Worm (Caenorhabditis elegans): ENCODE data around the gene T12A7.2.

DNA sequence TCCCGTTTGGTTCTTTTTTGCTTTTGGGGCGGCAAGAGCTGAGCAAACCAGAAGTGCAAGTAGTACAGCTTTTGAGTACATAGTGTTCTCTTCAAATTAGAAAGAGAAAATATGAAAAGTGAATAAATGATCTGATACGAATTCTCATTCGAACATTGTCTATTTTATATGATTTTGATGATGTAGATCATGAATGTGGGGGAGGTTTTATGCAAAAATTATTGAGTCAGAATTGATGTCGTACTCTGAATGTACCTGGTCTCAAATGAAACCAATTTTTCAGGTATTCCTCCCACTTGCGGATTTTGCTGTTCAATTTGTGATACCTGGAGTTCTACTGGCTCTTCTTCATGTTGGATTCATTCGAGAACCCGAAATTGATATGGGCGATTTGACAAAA, 20.7 kb downstream of the T12A7.2 start, which contains the start of gene K01A6.4:
- TF ChIP-seq tbx-11 (GFP tag; IDR thresholded peaks at IDR 0.05) (no peak), ama-1 (optimal IDR thresholded peaks at IDR 0.05) (no peak), flt-1 (GFP tag; IDR thresholded peaks at IDR 0.05) (no peak), pes-1 (GFP tag; IDR thresholded peaks at IDR 0.05) (no peak), hmbx-1 (tag; optimal IDR thresholded peaks at IDR 0.05) (no peak), ceh-36 (tag; optimal IDR thresholded peaks at IDR 0.05) (no peak), tra-4 (tag; optimal IDR thresholded peaks at IDR 0.05) (no peak), hnd-1 (tag; optimal IDR thresholded peaks at IDR 0.05) (no peak), hmg-4 (GFP tag; optimal IDR thresholded peaks at IDR 0.05) (no peak), sea-1 (GFP tag; conservative IDR thresholded peaks at IDR 0.05) (no peak), F13C5.2 (tag; optimal IDR thresholded peaks at IDR 0.05) (no peak), tbx-37 (GFP tag; conservative IDR thresholded peaks at IDR 0.05) (no peak)
